Worm (Caenorhabditis elegans) whole organism, early embryonic: ENCODE results near the gene M02A10.1.

Experiments
- ama-1 ChIP-seq: fragments of 150-350 bp; optimal IDR thresholded peaks from 2 replicates; lab custom pipeline; 2014
- ceh-13 ChIP-seq: fragments of 200-800 bp; sonication (Bioruptor generic); optimal IDR thresholded peaks from 2 replicates; lab custom pipeline; 2018; ENCODE audit warnings: mild to moderate bottlenecking, missing genetic modification characterization, missing compliant biosample characterization
- tra-4 ChIP-seq: sonication (generic microtip); optimal IDR thresholded peaks from 2 replicates; lab custom pipeline; 2017; ENCODE audit warnings: missing genetic modification characterization, missing compliant biosample characterization

DNA sequence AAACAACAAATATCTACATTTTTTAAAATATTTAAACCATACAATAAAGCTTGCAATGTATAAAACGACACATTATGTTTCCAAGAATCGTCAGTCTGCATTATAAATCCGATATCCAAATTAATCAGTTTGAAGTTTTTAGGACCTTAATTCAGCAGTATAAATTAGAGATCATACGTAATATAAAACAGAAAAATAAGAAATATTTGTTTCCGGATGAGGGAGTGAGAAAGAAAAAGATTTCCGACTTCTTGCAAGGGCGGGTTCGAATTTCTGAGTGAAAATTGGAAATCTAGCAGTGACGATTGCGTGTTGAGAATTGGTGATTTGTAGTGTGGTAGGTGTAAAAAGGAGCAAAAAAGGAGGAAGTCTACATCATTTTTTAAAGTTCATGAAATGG is 29.0 kb downstream of the M02A10.1 start, which contains the start of gene npr-19:
- TF ChIP-seq ama-1 (no peak), tra-4 (tag; lab: Kevin White, UChicago) (no peak), ceh-13 (no peak)
